Worm (Caenorhabditis elegans): ENCODE results near the gene ints-2.
"Not testable (repeated sequence)": the region's sequence is repeated elsewhere in the genome, so short reads cannot be mapped to it uniquely, and the experiment has no call there.

ints-2 gene

ce11 chrV:14185438-14185837, at the start of gene ints-2, which contains the start of gene trm-1:
TSS of gene ints-2 (plus strand) at chrV:14185686.
TSS of gene trm-1 (minus strand) at chrV:14185612.
- TF ChIP-seq ztf-23 (GFP tag; IDR thresholded peaks at IDR 0.05) (no peak), med-1 (GFP tag; optimal IDR thresholded peaks at IDR 0.05; ENCODE audit: insufficient read depth) (no peak), cog-1 (tag; optimal IDR thresholded peaks at IDR 0.05) (peak; percentile 3)

ce11 chrV:14136152-14136551, 49.3 kb upstream of the ints-2 start:
- peak; percentile 40 for TF ChIP-seq cog-1 (tag; optimal IDR thresholded peaks at IDR 0.05)
- no peak for TF ChIP-seq med-1 (GFP tag; optimal IDR thresholded peaks at IDR 0.05; ENCODE audit: insufficient read depth)
- 0 out of 2 replicates have a peak, but pooled peaks have one; percentile 6 for TF ChIP-seq flt-1 (GFP tag; IDR thresholded peaks at IDR 0.05)

DNA sequence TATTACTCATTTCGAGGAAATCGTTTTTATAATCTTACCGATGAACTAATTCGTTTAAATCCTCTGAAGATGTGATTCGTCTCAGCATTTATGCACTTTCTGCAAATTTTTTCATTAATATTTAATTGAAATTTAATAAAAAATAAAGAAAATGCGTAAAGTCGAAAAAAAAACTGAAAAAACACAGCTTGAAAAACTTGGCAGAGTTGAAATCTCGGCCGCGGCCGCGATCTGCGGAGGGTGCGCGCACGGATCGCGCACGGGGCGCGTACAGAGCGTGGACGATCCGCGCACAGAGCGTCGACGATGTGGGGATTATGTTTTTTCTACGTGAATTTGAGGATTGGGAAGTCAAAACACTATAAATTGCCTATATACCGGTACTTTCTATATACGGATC, 47.7 kb upstream of the ints-2 start, which contains the start of gene AH10.4:
AH10.4 (minus strand) TSS at position 101 of the 400 bp plus-strand sequence.
- TF ChIP-seq ztf-29 (GFP tag; IDR thresholded peaks at IDR 0.05); klf-2 (GFP tag; conservative IDR thresholded peaks at IDR 0.05); ztf-23 (GFP tag; IDR thresholded peaks at IDR 0.05): not testable (repeated sequence)

ce11 chrV:14139252-14140100, 46.0 kb upstream of the ints-2 start:
- TF ChIP-seq tab-1 (GFP tag; IDR thresholded peaks at IDR 0.05), result no peak
- TF ChIP-seq klf-2 (GFP tag; conservative IDR thresholded peaks at IDR 0.05), result no peak
- TF ChIP-seq flt-1 (GFP tag; IDR thresholded peaks at IDR 0.05), result no peak
- peak; percentile 4 for TF ChIP-seq cog-1 (tag; optimal IDR thresholded peaks at IDR 0.05)
- no peak for TF ChIP-seq ztf-23 (GFP tag; IDR thresholded peaks at IDR 0.05)

DNA sequence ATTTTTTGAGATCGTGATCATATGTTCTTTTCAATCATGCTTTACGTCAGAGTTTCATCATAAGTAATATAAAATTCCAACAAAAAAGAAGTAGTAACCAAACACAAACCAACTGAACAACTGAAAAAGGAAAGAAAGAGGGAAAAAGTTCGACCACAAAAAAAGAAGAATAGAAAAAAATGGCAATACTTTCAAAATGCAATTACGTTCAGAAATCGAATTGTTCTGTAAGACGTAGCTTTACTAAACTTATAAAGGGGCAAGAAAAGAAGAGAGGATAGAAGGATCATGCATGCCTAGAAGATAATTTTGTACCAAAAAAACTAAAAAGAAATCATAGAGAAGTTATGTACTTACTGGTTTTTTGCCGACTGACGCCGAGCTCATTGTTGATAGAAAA, 44.8 kb upstream of the ints-2 start:
- no peak for TF ChIP-seq med-1 (GFP tag; optimal IDR thresholded peaks at IDR 0.05; ENCODE audit: insufficient read depth)

- TF ChIP-seq ztf-29 (GFP tag; IDR thresholded peaks at IDR 0.05) (no peak), tab-1 (GFP tag; IDR thresholded peaks at IDR 0.05) (no peak), cog-1 (tag; optimal IDR thresholded peaks at IDR 0.05) (no peak)
Observed at ce11 chrV:14141846-14142245, 43.6 kb upstream of the ints-2 start.

- TF ChIP-seq med-1 (GFP tag; optimal IDR thresholded peaks at IDR 0.05; ENCODE audit: insufficient read depth), result no peak
- TF ChIP-seq ztf-29 (GFP tag; IDR thresholded peaks at IDR 0.05), result no peak
- TF ChIP-seq T22C8.4 (GFP tag; IDR thresholded peaks at IDR 0.05), result no peak
Observed at ce11 chrV:14143634-14144033, 41.9 kb upstream of the ints-2 start.

ce11 chrV:14145267-14145666, 40.2 kb upstream of the ints-2 start, which contains the start of gene par-1:
TSS of gene par-1 (minus strand) at chrV:14145367.
- no peak for TF ChIP-seq klf-2 (GFP tag; conservative IDR thresholded peaks at IDR 0.05)

DNA sequence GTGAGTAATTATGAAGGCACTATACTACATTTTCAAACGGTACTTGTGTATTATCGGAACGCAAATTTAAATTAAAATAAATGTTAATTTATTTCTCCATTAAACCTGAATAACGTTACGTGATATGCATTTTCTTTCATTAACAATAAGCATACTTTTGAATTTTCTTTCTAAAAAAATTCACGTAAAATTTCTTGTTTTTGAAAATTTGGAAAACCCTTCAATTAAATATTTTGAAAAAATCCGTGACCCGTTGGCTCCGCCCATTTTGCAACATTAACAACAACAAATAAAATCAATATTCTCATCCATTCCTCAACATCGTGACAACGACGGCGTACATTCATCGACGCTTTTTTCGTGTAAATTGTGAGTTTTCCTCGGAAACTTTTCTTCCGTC, 39.3 kb upstream of the ints-2 start, which contains the start of gene acs-10:
acs-10 (plus strand) TSS at position 301 of the 400 bp plus-strand sequence.
- no peak for TF ChIP-seq ref-1 (GFP tag; conservative IDR thresholded peaks at IDR 0.05)

ce11 chrV:14147114-14147513, 38.4 kb upstream of the ints-2 start:
- TF ChIP-seq T22C8.4 (GFP tag; IDR thresholded peaks at IDR 0.05) (no peak), med-1 (GFP tag; optimal IDR thresholded peaks at IDR 0.05; ENCODE audit: insufficient read depth) (no peak), ref-1 (GFP tag; conservative IDR thresholded peaks at IDR 0.05) (no peak), ztf-29 (GFP tag; IDR thresholded peaks at IDR 0.05) (no peak), ztf-23 (GFP tag; IDR thresholded peaks at IDR 0.05) (no peak), cog-1 (tag; optimal IDR thresholded peaks at IDR 0.05) (no peak), flt-1 (GFP tag; IDR thresholded peaks at IDR 0.05) (no peak), klf-2 (GFP tag; conservative IDR thresholded peaks at IDR 0.05) (no peak), tab-1 (GFP tag; IDR thresholded peaks at IDR 0.05) (no peak)

- TF ChIP-seq cog-1 (tag; optimal IDR thresholded peaks at IDR 0.05) (no peak), ref-1 (GFP tag; conservative IDR thresholded peaks at IDR 0.05) (no peak), tab-1 (GFP tag; IDR thresholded peaks at IDR 0.05) (no peak), flt-1 (GFP tag; IDR thresholded peaks at IDR 0.05) (no peak), ztf-23 (GFP tag; IDR thresholded peaks at IDR 0.05) (no peak), klf-2 (GFP tag; conservative IDR thresholded peaks at IDR 0.05) (no peak), ztf-29 (GFP tag; IDR thresholded peaks at IDR 0.05) (no peak), T22C8.4 (GFP tag; IDR thresholded peaks at IDR 0.05) (no peak), med-1 (GFP tag; optimal IDR thresholded peaks at IDR 0.05; ENCODE audit: insufficient read depth) (no peak)
Observed at ce11 chrV:14149125-14149524, 36.4 kb upstream of the ints-2 start.

ce11 chrV:14150966-14151365, 34.5 kb upstream of the ints-2 start:
- no peak for TF ChIP-seq ref-1 (GFP tag; conservative IDR thresholded peaks at IDR 0.05)
- no peak for TF ChIP-seq ztf-23 (GFP tag; IDR thresholded peaks at IDR 0.05)
- TF ChIP-seq T22C8.4 (GFP tag; IDR thresholded peaks at IDR 0.05), result no peak
- TF ChIP-seq ztf-29 (GFP tag; IDR thresholded peaks at IDR 0.05), result no peak
- no peak for TF ChIP-seq med-1 (GFP tag; optimal IDR thresholded peaks at IDR 0.05; ENCODE audit: insufficient read depth)
- no peak for TF ChIP-seq flt-1 (GFP tag; IDR thresholded peaks at IDR 0.05)
- TF ChIP-seq tab-1 (GFP tag; IDR thresholded peaks at IDR 0.05), result no peak

Data from whole organism, midembryonic.